Worm (Caenorhabditis elegans) whole organism, early embryonic: ENCODE measurements around the gene lbp-8.

Experiments
- F13C5.2 ChIP-seq: sonication (generic microtip); optimal IDR thresholded peaks from 2 replicates; lab custom pipeline; 2017; ENCODE audit warnings: mild to moderate bottlenecking, missing genetic modification characterization, inconsistent platforms, missing compliant biosample characterization
- ama-1 ChIP-seq: fragments of 150-350 bp; optimal IDR thresholded peaks from 2 replicates; lab custom pipeline; 2014
- ceh-36 ChIP-seq: sonication (generic microtip); optimal IDR thresholded peaks from 2 replicates; lab custom pipeline; 2016; ENCODE audit warnings: missing genetic modification characterization, inconsistent platforms, missing compliant biosample characterization
- flt-1 ChIP-seq: fragments of 200-800 bp; sonication (Bioruptor generic); IDR thresholded peaks from 2 replicates; pipeline ENCODE4 v1.3.6; 2022; ENCODE audit warnings: missing genetic modification characterization, missing compliant biosample characterization
- hmbx-1 ChIP-seq: sonication (generic microtip); optimal IDR thresholded peaks from 2 replicates; lab custom pipeline; 2016; ENCODE audit warnings: mild to moderate bottlenecking, missing genetic modification characterization, missing compliant biosample characterization
- hnd-1 ChIP-seq: sonication (generic microtip); optimal IDR thresholded peaks from 2 replicates; lab custom pipeline; 2016; ENCODE audit warnings: missing genetic modification characterization, missing compliant biosample characterization
- scrt-1 ChIP-seq: fragments of 200-800 bp; sonication (Bioruptor generic); IDR thresholded peaks from 2 replicates; pipeline ENCODE4 v1.3.6; 2022; ENCODE audit warnings: missing genetic modification characterization, missing compliant biosample characterization
- tbx-11 ChIP-seq: fragments of 200-800 bp; sonication (Bioruptor generic); IDR thresholded peaks from 2 replicates; pipeline ENCODE4 v1.3.6; 2022; ENCODE audit warnings: missing genetic modification characterization, missing compliant biosample characterization
- tbx-37 ChIP-seq: fragments of 200-800 bp; sonication (Bioruptor generic); conservative IDR thresholded peaks from 2 replicates; pipeline ENCODE4 v1.3.6; 2022; ENCODE audit warnings: missing genetic modification reagents, missing genetic modification characterization, missing compliant biosample characterization
- tra-4 ChIP-seq: sonication (generic microtip); optimal IDR thresholded peaks from 2 replicates; lab custom pipeline; 2017; ENCODE audit warnings: missing genetic modification characterization, missing compliant biosample characterization

DNA sequence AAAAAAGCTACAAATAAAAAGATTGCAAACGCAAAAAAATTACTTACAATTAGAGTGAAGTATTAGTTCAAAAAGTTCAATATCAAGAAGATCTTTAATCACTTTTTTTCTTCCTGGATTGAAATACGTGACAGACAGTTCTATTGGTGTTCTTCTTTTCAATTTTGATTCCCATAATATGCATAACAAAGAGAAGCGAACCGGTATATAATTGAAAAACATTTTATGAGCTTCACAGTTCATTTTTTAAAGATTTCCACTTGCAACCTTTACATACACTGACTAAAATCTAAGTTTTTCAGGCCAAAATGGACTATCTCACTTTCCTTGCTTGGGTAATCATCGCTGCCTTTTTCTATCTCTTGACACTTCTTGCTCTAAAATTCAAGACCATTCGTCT lies 14.0 kb upstream of the lbp-8 start, which contains the start of gene T22G5.1:
- TF ChIP-seq ama-1 (lab: Kevin White, UChicago), result no peak
- no peak for TF ChIP-seq flt-1 (GFP tag; lab: Robert Waterston, UW)
- no peak for TF ChIP-seq tra-4
- TF ChIP-seq hnd-1 (tag; lab: Kevin White, UChicago), result no peak
- no peak for TF ChIP-seq ceh-36
- no peak for TF ChIP-seq F13C5.2 (tag; lab: Kevin White, UChicago)
- TF ChIP-seq scrt-1 (GFP tag; lab: Robert Waterston, UW), result no peak
- no peak for TF ChIP-seq tbx-11 (GFP tag; lab: Robert Waterston, UW)
- no peak for TF ChIP-seq tbx-37 (GFP tag; lab: Robert Waterston, UW)
- no peak for TF ChIP-seq hmbx-1 (tag; lab: Kevin White, UChicago)
